Worm (Caenorhabditis elegans) whole organism, L4 larva: Measurements from ENCODE around the gene C16H3.3.

Source experiments
- D1046.2 ChIP-seq: fragments of 200-800 bp; sonication (Bioruptor generic); IDR thresholded peaks from 2 replicates; pipeline ENCODE4 v1.3.6; 2022; ENCODE audit warnings: missing genetic modification characterization, missing compliant biosample characterization
- F44E2.7 ChIP-seq: fragments of 200-800 bp; sonication (Bioruptor generic); IDR thresholded peaks from 2 replicates; pipeline ENCODE4 v2.1.2; 2022; ENCODE audit warnings: missing genetic modification characterization, missing compliant biosample characterization
- R02D3.7 ChIP-seq: fragments of 150-350 bp; sonication (generic microtip); optimal IDR thresholded peaks from 3 replicates; lab custom pipeline; 2014; ENCODE audit warnings: missing biosample characterization, missing genetic modification characterization
- Y48G9A.11 ChIP-seq: fragments of 200-800 bp; sonication (Bioruptor generic); IDR thresholded peaks from 2 replicates; pipeline ENCODE4 v1.3.6; 2022; ENCODE audit warnings: missing genetic modification reagents, missing genetic modification characterization, missing compliant biosample characterization
- Y75B8A.6 ChIP-seq: fragments of 200-800 bp; sonication (Bioruptor generic); IDR thresholded peaks from 2 replicates; pipeline ENCODE4 v1.3.6; 2022; ENCODE audit warnings: missing genetic modification reagents, missing genetic modification characterization, missing compliant biosample characterization
- ZK337.2 ChIP-seq: fragments of 200-800 bp; sonication (Bioruptor generic); IDR thresholded peaks from 2 replicates; pipeline ENCODE4 v1.3.6; 2022; ENCODE audit warnings: missing genetic modification reagents, missing genetic modification characterization, missing compliant biosample characterization
- ZK546.5 ChIP-seq, 2 experiments: sonication (generic microtip); optimal IDR thresholded peaks; 2 replicates each; lab custom pipeline; 2017; ENCODE audit warnings: missing biosample characterization in 2 of 2, missing genetic modification characterization in 2 of 2
- aha-1 ChIP-seq: fragments of 150-350 bp; peaks from one replicate; lab custom pipeline; 2014; ENCODE audit warnings: missing biosample characterization, missing genetic modification characterization
- aly-2 ChIP-seq: sonication (generic microtip); optimal IDR thresholded peaks from 2 replicates; lab custom pipeline; 2018; ENCODE audit warnings: missing biosample characterization, missing genetic modification characterization
- attf-4 ChIP-seq: sonication (generic microtip); optimal IDR thresholded peaks from 3 replicates; lab custom pipeline; 2017; ENCODE audit warnings: missing biosample characterization, missing genetic modification characterization
- ceh-20 ChIP-seq: fragments of 200-800 bp; sonication (Bioruptor generic); IDR thresholded peaks from 2 replicates; pipeline ENCODE4 v1.3.6; 2022; ENCODE audit warnings: missing genetic modification reagents, missing genetic modification characterization, missing compliant biosample characterization
- ceh-32 ChIP-seq: sonication (generic microtip); optimal IDR thresholded peaks from 2 replicates; lab custom pipeline; 2016; ENCODE audit warnings: mild to moderate bottlenecking, missing genetic modification characterization, missing compliant biosample characterization; ENCODE audit not compliant: poor library complexity
- ceh-62 ChIP-seq: sonication (generic microtip); optimal IDR thresholded peaks from 2 replicates; lab custom pipeline; 2017; ENCODE audit warnings: missing biosample characterization, missing genetic modification characterization
- ces-1 ChIP-seq: fragments of 150-350 bp; sonication (generic microtip); optimal IDR thresholded peaks from 4 replicates; lab custom pipeline; 2014; ENCODE audit warnings: missing biosample characterization, missing genetic modification reagents, missing genetic modification characterization
- daf-12 ChIP-seq: fragments of 150-350 bp; optimal IDR thresholded peaks from 2 replicates; lab custom pipeline; 2014; ENCODE audit warnings: missing biosample characterization, missing genetic modification reagents, missing genetic modification characterization
- daf-16 ChIP-seq, 3 experiments: sonication (generic microtip); optimal IDR thresholded peaks; 2 replicates each; lab custom pipeline; 2016 to 2017; ENCODE audit warnings: missing genetic modification characterization in 3 of 3, missing genetic modification reagents in 3 of 3, mild to moderate bottlenecking in 2 of 3, missing compliant biosample characterization in 2 of 3, missing biosample characterization in 1 of 3, moderate library complexity in 1 of 3
- daf-8 ChIP-seq: fragments of 200-800 bp; sonication (Bioruptor generic); IDR thresholded peaks from 2 replicates; pipeline ENCODE4 v1.3.6; 2022; ENCODE audit warnings: missing genetic modification characterization, missing compliant biosample characterization
- dmd-6 ChIP-seq: fragments of 200-800 bp; sonication (Bioruptor generic); IDR thresholded peaks from 2 replicates; pipeline ENCODE4 v1.3.6; 2022; ENCODE audit warnings: missing genetic modification reagents, missing genetic modification characterization, missing compliant biosample characterization
- dmd-8 ChIP-seq: fragments of 200-800 bp; sonication (Bioruptor generic); IDR thresholded peaks from 2 replicates; pipeline ENCODE4 v1.3.6; 2022; ENCODE audit warnings: missing genetic modification characterization, missing compliant biosample characterization
- dve-1 ChIP-seq: sonication (generic microtip); optimal IDR thresholded peaks from 2 replicates; lab custom pipeline; 2017; ENCODE audit warnings: antibody characterized with exemption, mild to moderate bottlenecking, missing genetic modification characterization, missing compliant biosample characterization; ENCODE audit not compliant: insufficient read depth
- gei-8 ChIP-seq: fragments of 200-800 bp; sonication (Bioruptor generic); optimal IDR thresholded peaks from 2 replicates; lab custom pipeline; 2018; ENCODE audit warnings: mild to moderate bottlenecking, missing genetic modification characterization, missing compliant biosample characterization
- hlh-11 ChIP-seq: fragments of 200-800 bp; sonication (Bioruptor generic); optimal IDR thresholded peaks from 2 replicates; lab custom pipeline; 2018; ENCODE audit warnings: mild to moderate bottlenecking, missing genetic modification characterization, missing compliant biosample characterization
- jun-1 ChIP-seq: fragments of 150-350 bp; optimal IDR thresholded peaks from 2 replicates; lab custom pipeline; 2014; ENCODE audit warnings: missing biosample characterization, missing genetic modification reagents, missing genetic modification characterization
- lin-13 ChIP-seq: fragments of 150-350 bp; optimal IDR thresholded peaks from 2 replicates; lab custom pipeline; 2014; ENCODE audit warnings: missing biosample characterization, missing genetic modification reagents, missing genetic modification characterization
- lin-15B ChIP-seq: fragments of 150-350 bp; sonication (generic microtip); optimal IDR thresholded peaks from 3 replicates; lab custom pipeline; 2014; ENCODE audit warnings: missing biosample characterization, missing genetic modification characterization
- madf-5 ChIP-seq, 2 experiments: fragments of 200-800 bp; sonication (Bioruptor generic); IDR thresholded peaks; 2 replicates each; pipeline ENCODE4 v1.3.6; 2022; ENCODE audit warnings: missing compliant biosample characterization in 2 of 2, missing genetic modification characterization in 2 of 2
- mep-1 ChIP-seq: fragments of 150-350 bp; sonication (generic microtip); optimal IDR thresholded peaks from 3 replicates; lab custom pipeline; 2014; ENCODE audit warnings: missing biosample characterization, missing genetic modification characterization
- mes-2 ChIP-seq: sonication (generic microtip); optimal IDR thresholded peaks from 2 replicates; lab custom pipeline; 2016; ENCODE audit warnings: missing genotype, mild to moderate bottlenecking, missing genetic modification characterization, missing compliant biosample characterization; ENCODE audit not compliant: poor library complexity, severe bottlenecking
- nhr-11 ChIP-seq: fragments of 150-350 bp; optimal IDR thresholded peaks from 2 replicates; lab custom pipeline; 2014; ENCODE audit warnings: missing biosample characterization, missing genetic modification characterization
- nhr-237 ChIP-seq: sonication (generic microtip); optimal IDR thresholded peaks from 2 replicates; lab custom pipeline; 2017; ENCODE audit warnings: missing biosample characterization, missing genetic modification characterization
- nhr-25 ChIP-seq: sonication (generic microtip); optimal IDR thresholded peaks from 2 replicates; lab custom pipeline; 2017; ENCODE audit warnings: missing genetic modification characterization, mild to moderate bottlenecking, missing compliant biosample characterization, antibody characterized with exemption, moderate library complexity, borderline replicate concordance; ENCODE audit not compliant: insufficient read depth
- nhr-28 ChIP-seq: fragments of 150-350 bp; optimal IDR thresholded peaks from 2 replicates; lab custom pipeline; 2014; ENCODE audit warnings: missing biosample characterization, missing genetic modification characterization
- nhr-42 ChIP-seq: fragments of 200-800 bp; sonication (Bioruptor generic); IDR thresholded peaks from 2 replicates; pipeline ENCODE4 v1.3.6; 2022; ENCODE audit warnings: missing genetic modification characterization, missing compliant biosample characterization
- nhr-48 ChIP-seq: sonication (generic microtip); optimal IDR thresholded peaks from 2 replicates; lab custom pipeline; 2016; ENCODE audit warnings: mild to moderate bottlenecking, missing genetic modification characterization, missing compliant biosample characterization
- php-3 ChIP-seq: fragments of 200-800 bp; sonication (Bioruptor generic); IDR thresholded peaks from 2 replicates; pipeline ENCODE4 v1.3.6; 2022; ENCODE audit warnings: missing genetic modification reagents, missing genetic modification characterization, missing compliant biosample characterization
- rbr-2 ChIP-seq: sonication (generic microtip); optimal IDR thresholded peaks from 2 replicates; lab custom pipeline; 2016; ENCODE audit warnings: missing genotype, missing genetic modification characterization, missing compliant biosample characterization
- skn-1 ChIP-seq: fragments of 150-350 bp; optimal IDR thresholded peaks from 2 replicates; lab custom pipeline; 2014; ENCODE audit warnings: missing biosample characterization, missing genetic modification characterization
- snpc-4 ChIP-seq: fragments of 150-350 bp; optimal IDR thresholded peaks from 2 replicates; lab custom pipeline; 2014; ENCODE audit warnings: missing biosample characterization, missing genetic modification characterization
- tag-97 ChIP-seq: fragments of 200-800 bp; sonication (Bioruptor generic); IDR thresholded peaks from 2 replicates; pipeline ENCODE4 v1.3.6; 2022; ENCODE audit warnings: missing genetic modification characterization, missing compliant biosample characterization
- tra-1 ChIP-seq: fragments of 200-800 bp; sonication (Bioruptor generic); IDR thresholded peaks from 2 replicates; pipeline ENCODE4 v1.3.6; 2022; ENCODE audit warnings: missing genetic modification reagents, missing genetic modification characterization, missing compliant biosample characterization
- unc-39 ChIP-seq: sonication (generic microtip); optimal IDR thresholded peaks from 2 replicates; lab custom pipeline; 2017; ENCODE audit warnings: missing biosample characterization, missing genetic modification characterization
- unc-62 ChIP-seq, 3 experiments: fragments of 150-350 bp in 1 of 3; sonication (generic microtip); optimal IDR thresholded peaks in 2 of 3; peaks in 1 of 3; 1 replicate in 1 of 3; 2 replicates in 2 of 3; lab custom pipeline; 2014 to 2017; ENCODE audit warnings: missing biosample characterization in 3 of 3, missing genetic modification characterization in 3 of 3, missing genetic modification reagents in 3 of 3, missing genotype in 1 of 3
- zfp-2 ChIP-seq: sonication (generic microtip); optimal IDR thresholded peaks from 2 replicates; lab custom pipeline; 2016; ENCODE audit warnings: mild to moderate bottlenecking, missing genetic modification characterization, missing compliant biosample characterization
- zip-11 ChIP-seq: fragments of 200-800 bp; sonication (Bioruptor generic); IDR thresholded peaks from 2 replicates; pipeline ENCODE4 v1.3.6; 2022; ENCODE audit warnings: missing genetic modification characterization, missing compliant biosample characterization
- ztf-7 ChIP-seq: fragments of 150-350 bp; optimal IDR thresholded peaks from 2 replicates; lab custom pipeline; 2014; ENCODE audit warnings: missing biosample characterization, missing genetic modification characterization

The C16H3.3 gene

ce11 chrX:17636326-17636735 lies 26.5 kb upstream of the C16H3.3 start (continued):
- no peak for TF ChIP-seq ZK546.5 (tag; optimal IDR thresholded peaks at IDR 0.05; lab: Kevin White, UChicago)
- peak; percentile 15 for TF ChIP-seq ztf-7 (tag; lab: Kevin White, UChicago)
- TF ChIP-seq gei-8 (GFP tag; lab: Kevin White, UChicago), result peak; percentile 68
- no peak for TF ChIP-seq unc-62 (GFP tag; optimal IDR thresholded peaks at IDR 0.05 in 1 of 2; lab: Kevin White, UChicago)
- no peak for TF ChIP-seq unc-62 (tag; optimal IDR thresholded peaks at IDR 0.05; lab: Kevin White, UChicago)
- peak; percentile 91 for TF ChIP-seq hlh-11 (tag; lab: Kevin White, UChicago)
- TF ChIP-seq snpc-4 (tag; lab: Kevin White, UChicago), result no peak
- TF ChIP-seq aly-2 (tag; lab: Kevin White, UChicago), result no peak
- TF ChIP-seq daf-16 (GFP tag; optimal IDR thresholded peaks at IDR 0.05; lab: Kevin White, UChicago), result peak in 1 of 2 experiments; percentile 60
- TF ChIP-seq daf-16 (tag; optimal IDR thresholded peaks at IDR 0.05; lab: Kevin White, UChicago), result peak; percentile 79
- TF ChIP-seq daf-8 (GFP tag; lab: Robert Waterston, UW), result no peak
- TF ChIP-seq mep-1, result peak; percentile 17
- no peak for TF ChIP-seq lin-15B
- peak; percentile 78 for TF ChIP-seq nhr-28 (tag; lab: Kevin White, UChicago)
- peak; percentile 73 for TF ChIP-seq dve-1 (tag; lab: Kevin White, UChicago)
- 0 out of 2 replicates have a peak, but pooled peaks have one; percentile 15 for TF ChIP-seq php-3 (GFP tag; lab: Robert Waterston, UW)
- no peak for TF ChIP-seq attf-4 (tag; lab: Kevin White, UChicago)
- TF ChIP-seq nhr-11 (tag; lab: Kevin White, UChicago), result peak; percentile 35
- no peak for TF ChIP-seq ceh-62 (tag; lab: Kevin White, UChicago)
- 0 out of 2 replicates have a peak, but pooled peaks have one; percentile 64 for TF ChIP-seq tra-1
- TF ChIP-seq aha-1 (tag; lab: Kevin White, UChicago), result peak; percentile 95

DNA sequence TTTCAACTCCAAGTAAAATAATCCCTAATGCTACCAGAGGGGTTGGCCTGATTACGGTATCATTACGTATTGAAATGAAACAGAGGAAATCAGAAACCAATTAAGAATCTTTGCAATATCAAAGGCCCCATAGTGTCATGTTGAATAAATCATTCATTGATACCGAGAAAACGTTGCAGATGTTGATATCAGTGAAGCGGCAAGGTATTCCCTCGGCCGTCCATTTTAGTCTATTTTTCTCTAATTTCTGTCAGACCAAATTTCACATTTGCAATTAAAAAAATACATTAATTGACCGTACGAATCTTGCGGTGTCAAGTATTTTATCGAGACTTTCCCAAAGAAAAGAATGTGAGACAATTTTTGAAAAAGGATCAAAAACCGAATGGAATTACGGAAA lies 24.4 kb upstream of the C16H3.3 start:
- TF ChIP-seq daf-16 (GFP tag; optimal IDR thresholded peaks at IDR 0.05; lab: Kevin White, UChicago) (no peak), daf-16 (tag; optimal IDR thresholded peaks at IDR 0.05; lab: Kevin White, UChicago) (peak; percentile 2), unc-62 (GFP tag; optimal IDR thresholded peaks at IDR 0.05 in 1 of 2; lab: Kevin White, UChicago) (peak in 1 of 2 experiments; percentile 79), unc-62 (tag; optimal IDR thresholded peaks at IDR 0.05; lab: Kevin White, UChicago) (no peak), nhr-48 (tag; lab: Kevin White, UChicago) (no peak), nhr-11 (tag; lab: Kevin White, UChicago) (no peak), dmd-6 (GFP tag; lab: Robert Waterston, UW) (peak; percentile 32; the same call in 1 of the 2 replicates), nhr-28 (tag; lab: Kevin White, UChicago) (peak; percentile 23)

- TF ChIP-seq snpc-4 (tag; lab: Kevin White, UChicago) (no peak), Y75B8A.6 (GFP tag; lab: Robert Waterston, UW) (no peak), ceh-20 (GFP tag; lab: Robert Waterston, UW) (peak; percentile 75), nhr-42 (GFP tag; lab: Robert Waterston, UW) (no peak), madf-5 (GFP tag; IDR thresholded peaks at IDR 0.05; lab: Robert Waterston, UW) (no peak), F44E2.7 (no peak), Y48G9A.11 (GFP tag; lab: Robert Waterston, UW) (no peak), dmd-8 (no peak), nhr-11 (tag; lab: Kevin White, UChicago) (peak; percentile 38), mep-1 (peak; percentile 21), daf-12 (tag; lab: Kevin White, UChicago) (no peak), mes-2 (tag; lab: Kevin White, UChicago) (no peak), daf-8 (GFP tag; lab: Robert Waterston, UW) (no peak), D1046.2 (GFP tag; lab: Robert Waterston, UW) (no peak), R02D3.7 (tag; lab: Kevin White, UChicago) (no peak), daf-16 (GFP tag; optimal IDR thresholded peaks at IDR 0.05; lab: Kevin White, UChicago) (peak in 1 of 2 experiments; percentile 50), daf-16 (tag; optimal IDR thresholded peaks at IDR 0.05; lab: Kevin White, UChicago) (peak; percentile 43), nhr-237 (no peak), skn-1 (no peak), zfp-2 (tag; lab: Kevin White, UChicago) (no peak), nhr-25 (no peak), hlh-11 (tag; lab: Kevin White, UChicago) (peak; percentile 91), zip-11 (no peak), lin-13 (no peak), jun-1 (tag; lab: Kevin White, UChicago) (no peak), tag-97 (no peak), unc-39 (tag; lab: Kevin White, UChicago) (no peak), ceh-32 (tag; lab: Kevin White, UChicago) (no peak), ces-1 (GFP tag; lab: Kevin White, UChicago) (no peak), rbr-2 (tag; lab: Kevin White, UChicago) (peak; percentile 21), ZK337.2 (GFP tag; lab: Robert Waterston, UW) (no peak)
These were observed 23.3 kb upstream of the C16H3.3 start for ce11 chrX:17633166-17633565.
